Worm (Caenorhabditis elegans) whole organism, mixed stage, embryonic: Measurements from ENCODE around the gene str-177.

Experiments
- M03D4.4 ChIP-seq: sonication (generic microtip); optimal IDR thresholded peaks from 2 replicates; lab custom pipeline; 2017; ENCODE audit warnings: mild to moderate bottlenecking, missing genetic modification characterization, missing compliant biosample characterization
- blmp-1 ChIP-seq: fragments of 150-350 bp; optimal IDR thresholded peaks from 2 replicates; lab custom pipeline; 2014; ENCODE audit warnings: missing biosample characterization, missing genetic modification characterization
- ceh-39 ChIP-seq: fragments of 150-350 bp; optimal IDR thresholded peaks from 2 replicates; lab custom pipeline; 2014; ENCODE audit warnings: missing biosample characterization, missing genetic modification characterization
- ceh-43 ChIP-seq: fragments of 200-800 bp; sonication (Bioruptor generic); optimal IDR thresholded peaks from 2 replicates; lab custom pipeline; 2018; ENCODE audit warnings: mild to moderate bottlenecking, missing genetic modification characterization, moderate library complexity, missing compliant biosample characterization
- ceh-83 ChIP-seq: fragments of 200-800 bp; sonication (Bioruptor generic); optimal IDR thresholded peaks from 2 replicates; lab custom pipeline; 2018; ENCODE audit warnings: mild to moderate bottlenecking, missing genetic modification characterization, missing compliant biosample characterization
- ces-1 ChIP-seq: fragments of 150-350 bp; optimal IDR thresholded peaks from 2 replicates; lab custom pipeline; 2014; ENCODE audit warnings: missing biosample characterization, missing genetic modification reagents, missing genetic modification characterization
- cnd-1 ChIP-seq: fragments of 200-800 bp; sonication (Bioruptor generic); optimal IDR thresholded peaks from 2 replicates; lab custom pipeline; 2018; ENCODE audit warnings: mild to moderate bottlenecking, missing genetic modification characterization, missing compliant biosample characterization
- drap-1 ChIP-seq: fragments of 200-800 bp; sonication (Bioruptor generic); optimal IDR thresholded peaks from 3 replicates; lab custom pipeline; 2018; ENCODE audit warnings: mild to moderate bottlenecking, missing genetic modification characterization, missing compliant biosample characterization
- elt-1 ChIP-seq: sonication (generic microtip); optimal IDR thresholded peaks from 2 replicates; lab custom pipeline; 2017; ENCODE audit warnings: missing genetic modification characterization, mild to moderate bottlenecking, missing compliant biosample characterization, antibody characterized with exemption, moderate library complexity, borderline replicate concordance; ENCODE audit not compliant: insufficient read depth
- elt-3 ChIP-seq: fragments of 150-350 bp; optimal IDR thresholded peaks from 2 replicates; lab custom pipeline; 2014; ENCODE audit warnings: missing biosample characterization, missing genetic modification characterization
- flh-1 ChIP-seq: fragments of 200-800 bp; sonication (Bioruptor generic); optimal IDR thresholded peaks from 2 replicates; lab custom pipeline; 2018; ENCODE audit warnings: mild to moderate bottlenecking, missing genetic modification characterization, moderate library complexity, missing compliant biosample characterization
- ham-2 ChIP-seq: fragments of 200-800 bp; sonication (Bioruptor generic); optimal IDR thresholded peaks from 2 replicates; lab custom pipeline; 2018; ENCODE audit warnings: mild to moderate bottlenecking, missing genetic modification characterization, missing compliant biosample characterization
- hlh-1 ChIP-seq: fragments of 150-350 bp; optimal IDR thresholded peaks from 2 replicates; lab custom pipeline; 2014; ENCODE audit warnings: missing biosample characterization, missing genetic modification reagents, missing genetic modification characterization
- lin-13 ChIP-seq: fragments of 150-350 bp; optimal IDR thresholded peaks from 2 replicates; lab custom pipeline; 2014; ENCODE audit warnings: missing biosample characterization, missing genetic modification characterization
- lsy-2 ChIP-seq: fragments of 150-350 bp; optimal IDR thresholded peaks from 2 replicates; lab custom pipeline; 2014; ENCODE audit warnings: missing biosample characterization, missing genetic modification characterization
- mep-1 ChIP-seq: fragments of 150-350 bp; optimal IDR thresholded peaks from 2 replicates; lab custom pipeline; 2017; ENCODE audit warnings: missing biosample characterization, missing genetic modification reagents, missing genetic modification characterization, inconsistent platforms
- mls-2 ChIP-seq: sonication (generic microtip); optimal IDR thresholded peaks from 2 replicates; lab custom pipeline; 2016; ENCODE audit warnings: mild to moderate bottlenecking, missing genetic modification characterization, moderate library complexity, missing compliant biosample characterization
- nhr-12 ChIP-seq: fragments of 150-350 bp; optimal IDR thresholded peaks from 2 replicates; lab custom pipeline; 2014; ENCODE audit warnings: missing biosample characterization, missing genetic modification characterization
- nhr-2 ChIP-seq: fragments of 150-350 bp; optimal IDR thresholded peaks from 2 replicates; lab custom pipeline; 2014; ENCODE audit warnings: missing biosample characterization, missing genetic modification characterization
- nhr-237 ChIP-seq: fragments of 150-350 bp; optimal IDR thresholded peaks from 2 replicates; lab custom pipeline; 2014; ENCODE audit warnings: missing biosample characterization, missing genetic modification characterization
- nhr-28 ChIP-seq: fragments of 150-350 bp; optimal IDR thresholded peaks from 2 replicates; lab custom pipeline; 2014; ENCODE audit warnings: missing biosample characterization, missing genetic modification characterization
- nhr-76 ChIP-seq: sonication (generic microtip); optimal IDR thresholded peaks from 2 replicates; lab custom pipeline; 2017; ENCODE audit warnings: missing biosample characterization, missing genetic modification characterization
- pha-4 ChIP-seq: fragments of 150-350 bp; optimal IDR thresholded peaks from 2 replicates; lab custom pipeline; 2018; ENCODE audit warnings: missing biosample characterization, missing genetic modification reagents, missing genetic modification characterization
- sem-2 ChIP-seq: fragments of 200-800 bp; sonication (Bioruptor generic); optimal IDR thresholded peaks from 2 replicates; lab custom pipeline; 2018; ENCODE audit warnings: mild to moderate bottlenecking, missing genetic modification characterization, missing compliant biosample characterization
- snpc-4 ChIP-seq: fragments of 150-350 bp; optimal IDR thresholded peaks from 2 replicates; lab custom pipeline; 2014; ENCODE audit warnings: missing biosample characterization, missing genetic modification characterization
- sptf-1 ChIP-seq: sonication (generic microtip); optimal IDR thresholded peaks from 2 replicates; lab custom pipeline; 2017; ENCODE audit warnings: mild to moderate bottlenecking, missing genetic modification characterization, moderate library complexity, missing compliant biosample characterization
- tbx-8 ChIP-seq: fragments of 200-800 bp; sonication (Bioruptor generic); optimal IDR thresholded peaks from 2 replicates; lab custom pipeline; 2018; ENCODE audit warnings: mild to moderate bottlenecking, missing genetic modification characterization, moderate library complexity, missing compliant biosample characterization
- unc-120 ChIP-seq: sonication (generic microtip); optimal IDR thresholded peaks from 2 replicates; lab custom pipeline; 2017; ENCODE audit warnings: missing genetic modification characterization, missing compliant biosample characterization; ENCODE audit not compliant: poor library complexity, severe bottlenecking
- unc-39 ChIP-seq: fragments of 150-350 bp; optimal IDR thresholded peaks from 2 replicates; lab custom pipeline; 2014; ENCODE audit warnings: missing biosample characterization, missing genetic modification characterization
- unc-62 ChIP-seq: fragments of 150-350 bp; optimal IDR thresholded peaks from 2 replicates; lab custom pipeline; 2014; ENCODE audit warnings: missing biosample characterization, missing genetic modification reagents, missing genetic modification characterization
- zip-8 ChIP-seq: fragments of 150-350 bp; optimal IDR thresholded peaks from 2 replicates; lab custom pipeline; 2014; ENCODE audit warnings: missing biosample characterization, missing genetic modification characterization
- ztf-11 ChIP-seq: fragments of 150-350 bp; optimal IDR thresholded peaks from 2 replicates; lab custom pipeline; 2014; ENCODE audit warnings: missing biosample characterization, missing genetic modification characterization

The str-177 gene

DNA sequence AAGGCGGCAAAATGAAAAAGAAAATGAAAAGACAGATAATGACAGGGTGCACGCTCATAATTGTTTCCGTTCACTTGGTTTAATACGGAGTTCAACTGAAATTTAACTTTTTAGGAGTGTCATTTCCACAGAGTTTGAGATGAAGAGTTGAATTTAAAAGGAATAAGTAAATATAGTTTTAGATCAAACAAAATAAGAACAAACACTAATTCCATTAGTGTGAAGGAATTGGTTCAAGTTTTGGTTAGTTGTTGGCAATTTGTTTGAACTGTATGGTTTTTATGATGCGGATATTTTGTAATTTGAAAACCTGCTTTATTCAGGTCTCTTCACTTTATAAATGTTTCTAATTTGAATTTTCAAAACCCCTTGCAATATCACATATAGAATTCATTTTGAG, 42.1 kb downstream of the str-177 start, which contains the start of gene B0222.15:
Gene B0222.15 (minus strand): TSS at position 101 of the 400 bp plus-strand sequence.
- TF ChIP-seq nhr-237 (tag; lab: Kevin White, UChicago) = no peak
- TF ChIP-seq ceh-39 (tag; lab: Kevin White, UChicago) = no peak
- no peak for TF ChIP-seq unc-120 (tag; lab: Kevin White, UChicago)
- TF ChIP-seq M03D4.4 (tag; lab: Kevin White, UChicago) = no peak
- TF ChIP-seq nhr-2 (tag; lab: Kevin White, UChicago) = no peak
- no peak for TF ChIP-seq unc-39 (tag; lab: Kevin White, UChicago)
- TF ChIP-seq hlh-1 (tag; lab: Kevin White, UChicago) = no peak
- no peak for TF ChIP-seq blmp-1
- no peak for TF ChIP-seq flh-1 (GFP tag; lab: Kevin White, UChicago)
- TF ChIP-seq ceh-83 (GFP tag; lab: Kevin White, UChicago) = no peak
- no peak for TF ChIP-seq zip-8 (tag; lab: Kevin White, UChicago)
- TF ChIP-seq cnd-1 (tag; lab: Kevin White, UChicago) = no peak
- no peak for TF ChIP-seq ztf-11
- TF ChIP-seq elt-3 (tag; lab: Kevin White, UChicago) = no peak
- no peak for TF ChIP-seq snpc-4 (tag; lab: Kevin White, UChicago)
- TF ChIP-seq lin-13 (tag; lab: Kevin White, UChicago) = no peak
- no peak for TF ChIP-seq nhr-28 (tag; lab: Kevin White, UChicago)

DNA sequence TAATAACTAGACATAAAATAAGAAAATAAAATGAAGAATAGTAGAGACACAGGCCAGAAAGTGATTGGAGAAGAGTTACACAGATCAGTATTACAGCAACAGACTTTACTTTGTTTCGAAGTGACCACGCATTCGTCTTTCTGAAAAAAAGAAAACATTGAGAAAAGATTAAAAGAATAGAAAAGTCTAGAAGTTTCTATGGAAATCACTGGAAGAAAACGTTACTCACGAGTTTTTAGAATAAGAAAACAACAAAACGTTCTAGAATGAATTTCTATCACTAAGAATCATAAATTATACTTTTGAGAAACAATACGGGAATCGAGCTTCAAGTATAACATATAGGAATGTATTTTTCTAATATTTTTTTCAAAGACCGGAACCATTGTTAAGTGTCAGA, 43.2 kb downstream of the str-177 start:
- TF ChIP-seq pha-4 (tag; lab: Kevin White, UChicago) (no peak), snpc-4 (tag; lab: Kevin White, UChicago) (no peak), ceh-83 (GFP tag; lab: Kevin White, UChicago) (no peak), nhr-12 (no peak), lin-13 (tag; lab: Kevin White, UChicago) (no peak), elt-1 (tag; lab: Kevin White, UChicago) (no peak), ztf-11 (no peak), sem-2 (GFP tag; lab: Kevin White, UChicago) (no peak), drap-1 (GFP tag; lab: Kevin White, UChicago) (no peak), unc-39 (tag; lab: Kevin White, UChicago) (no peak), ceh-39 (tag; lab: Kevin White, UChicago) (no peak), nhr-237 (tag; lab: Kevin White, UChicago) (no peak), ceh-43 (GFP tag; lab: Kevin White, UChicago) (no peak), zip-8 (tag; lab: Kevin White, UChicago) (no peak), cnd-1 (tag; lab: Kevin White, UChicago) (no peak), nhr-2 (tag; lab: Kevin White, UChicago) (no peak), unc-62 (GFP tag; lab: Kevin White, UChicago) (no peak), nhr-76 (tag; lab: Kevin White, UChicago) (no peak), nhr-28 (tag; lab: Kevin White, UChicago) (no peak)

- TF ChIP-seq nhr-2 (tag; lab: Kevin White, UChicago) = no peak
- no peak for TF ChIP-seq ham-2 (GFP tag; lab: Kevin White, UChicago)
- no peak for TF ChIP-seq elt-1 (tag; lab: Kevin White, UChicago)
- TF ChIP-seq tbx-8 (GFP tag; lab: Kevin White, UChicago) = no peak
- TF ChIP-seq unc-39 (tag; lab: Kevin White, UChicago) = no peak
- no peak for TF ChIP-seq unc-62 (GFP tag; lab: Kevin White, UChicago)
- no peak for TF ChIP-seq pha-4 (tag; lab: Kevin White, UChicago)
- TF ChIP-seq sptf-1 (tag; lab: Kevin White, UChicago) = no peak
- no peak for TF ChIP-seq ces-1 (GFP tag; lab: Kevin White, UChicago)
- TF ChIP-seq ceh-43 (GFP tag; lab: Kevin White, UChicago) = no peak
- TF ChIP-seq unc-120 (tag; lab: Kevin White, UChicago) = no peak
- no peak for TF ChIP-seq ceh-39 (tag; lab: Kevin White, UChicago)
- TF ChIP-seq lsy-2 (tag; lab: Kevin White, UChicago) = no peak
- TF ChIP-seq, all 35 proteins: peak for 0
Observed at ce11 chrV:9154772-9155171, 44.0 kb downstream of the str-177 start, which contains the start of gene B0222.5. Gene B0222.5 (minus strand): TSS chrV:9154872.

DNA sequence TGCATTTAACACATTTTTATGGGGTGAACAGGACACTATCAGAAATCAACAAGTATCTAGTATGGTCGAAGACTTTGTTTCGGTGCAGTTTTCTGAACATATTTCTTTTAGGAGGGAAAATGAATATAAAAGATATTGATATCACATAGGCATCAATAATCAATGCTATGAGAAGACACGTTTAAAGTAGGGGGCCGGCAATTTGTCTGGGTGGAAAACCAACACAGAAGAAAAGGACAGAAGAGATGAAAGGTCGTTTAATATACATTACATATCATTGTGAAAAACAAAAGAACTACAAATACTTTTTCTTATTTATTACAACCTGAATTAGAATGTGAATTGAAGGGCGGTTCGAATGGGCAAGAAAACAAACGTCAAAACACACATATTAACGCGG, 46.4 kb downstream of the str-177 start:
- TF ChIP-seq tbx-8 (GFP tag; lab: Kevin White, UChicago) (no peak), nhr-28 (tag; lab: Kevin White, UChicago) (no peak), ceh-83 (GFP tag; lab: Kevin White, UChicago) (no peak), nhr-237 (tag; lab: Kevin White, UChicago) (no peak), M03D4.4 (tag; lab: Kevin White, UChicago) (no peak), blmp-1 (no peak), mep-1 (no peak), ceh-39 (tag; lab: Kevin White, UChicago) (no peak), nhr-2 (tag; lab: Kevin White, UChicago) (no peak), mls-2 (no peak), hlh-1 (tag; lab: Kevin White, UChicago) (no peak)
- TF ChIP-seq, all 35 proteins: peak for 0
